Fruit fly (Drosophila melanogaster): ENCODE results near the gene Lgr3.

- TF ChIP-seq CG8478 (optimal IDR thresholded peaks at IDR 0.05) (no peak), CTCF (optimal IDR thresholded peaks at IDR 0.05) (no peak)
Measured at dm6 chr3R:25721030-25721429, 55.4 kb downstream of the Lgr3 start.
